Worm (Caenorhabditis elegans) whole organism, L1 larva: ENCODE results near the gene msrp-3.
"Not testable (repeated sequence)": the region's sequence is repeated elsewhere in the genome, so short reads cannot be mapped to it uniquely, and the experiment has no call there.

Source experiments
- alr-1 ChIP-seq: fragments of 200-800 bp; sonication (Bioruptor generic); optimal IDR thresholded peaks from 2 replicates; lab custom pipeline; 2018; ENCODE audit warnings: borderline replicate concordance, mild to moderate bottlenecking, missing genetic modification characterization, missing compliant biosample characterization
- blmp-1 ChIP-seq: fragments of 150-350 bp; optimal IDR thresholded peaks from 2 replicates; lab custom pipeline; 2014; ENCODE audit warnings: missing biosample characterization, missing genetic modification characterization
- egl-27 ChIP-seq, 2 experiments: fragments of 150-350 bp in 1 of 2; sonication (generic microtip); optimal IDR thresholded peaks; 3 replicates each; lab custom pipeline; 2017 to 2018; ENCODE audit warnings: missing biosample characterization in 2 of 2, missing genetic modification characterization in 2 of 2, missing genetic modification reagents in 2 of 2
- fkh-10 ChIP-seq: sonication (generic microtip); optimal IDR thresholded peaks from 2 replicates; lab custom pipeline; 2017; ENCODE audit warnings: missing biosample characterization, missing genetic modification reagents, missing genetic modification characterization
- irx-1 ChIP-seq: sonication (generic microtip); optimal IDR thresholded peaks from 2 replicates; lab custom pipeline; 2016; ENCODE audit warnings: missing genetic modification characterization, missing compliant biosample characterization
- lin-39 ChIP-seq: fragments of 150-350 bp; optimal IDR thresholded peaks from 2 replicates; lab custom pipeline; 2014; ENCODE audit warnings: missing biosample characterization, missing genetic modification reagents, missing genetic modification characterization
- mep-1 ChIP-seq: fragments of 150-350 bp; optimal IDR thresholded peaks from 2 replicates; lab custom pipeline; 2014; ENCODE audit warnings: missing biosample characterization, missing genetic modification characterization
- nhr-11 ChIP-seq: fragments of 150-350 bp; optimal IDR thresholded peaks from 2 replicates; lab custom pipeline; 2014; ENCODE audit warnings: missing biosample characterization, missing genetic modification characterization
- nhr-12 ChIP-seq: sonication (generic microtip); optimal IDR thresholded peaks from 2 replicates; lab custom pipeline; 2017; ENCODE audit warnings: missing biosample characterization, missing genetic modification characterization
- nhr-47 ChIP-seq: sonication (generic microtip); optimal IDR thresholded peaks from 2 replicates; lab custom pipeline; 2016; ENCODE audit warnings: mild to moderate bottlenecking, missing genetic modification characterization, moderate library complexity, missing compliant biosample characterization
- pqm-1 ChIP-seq: sonication (generic microtip); optimal IDR thresholded peaks from 3 replicates; lab custom pipeline; 2017; ENCODE audit warnings: missing biosample characterization, missing genetic modification characterization
- unc-130 ChIP-seq: fragments of 150-350 bp; optimal IDR thresholded peaks from 2 replicates; lab custom pipeline; 2017; ENCODE audit warnings: missing biosample characterization, missing genetic modification characterization, inconsistent platforms
- unc-62 ChIP-seq: fragments of 150-350 bp; optimal IDR thresholded peaks from 2 replicates; lab custom pipeline; 2014; ENCODE audit warnings: missing biosample characterization, missing genetic modification reagents, missing genetic modification characterization

- TF ChIP-seq blmp-1; nhr-11 (tag; lab: Kevin White, UChicago); nhr-47 (tag; lab: Kevin White, UChicago); unc-130 (tag; lab: Kevin White, UChicago); mep-1 (tag; lab: Kevin White, UChicago); nhr-12; alr-1 (tag; lab: Kevin White, UChicago); pqm-1 (tag; lab: Kevin White, UChicago); fkh-10 (GFP tag; lab: Kevin White, UChicago); egl-27 (tag; optimal IDR thresholded peaks at IDR 0.05; lab: Kevin White, UChicago); unc-62 (GFP tag; lab: Kevin White, UChicago); irx-1 (tag; lab: Kevin White, UChicago); lin-39: not testable (repeated sequence)
These were observed 8.1 kb upstream of the msrp-3 start, which contains the start of gene msrp-4 for ce11 chrII:822730-823129.
